Fruit fly (Drosophila melanogaster) whole organism, embryonic: ENCODE measurements around the gene Ldsdh1.
A peak's percentile ranks its signal among the peaks of the same experiment; 100 is the strongest.

Source experiments
- Abd-B ChIP-seq: fragments of 200-800 bp; sonication (Bioruptor generic); optimal IDR thresholded peaks from 2 replicates; lab custom pipeline; 2018; ENCODE audit warnings: missing biosample characterization, mild to moderate bottlenecking, missing genetic modification characterization, moderate library complexity
- CG10462 ChIP-seq: fragments of 200-800 bp; sonication (Bioruptor generic); optimal IDR thresholded peaks from 2 replicates; lab custom pipeline; 2016; ENCODE audit warnings: missing biosample characterization, missing genetic modification characterization
- CG11247 ChIP-seq: fragments of 200-800 bp; sonication (Bioruptor generic); IDR thresholded peaks from 2 replicates; pipeline ENCODE4 v1.3.6; 2022; ENCODE audit warnings: missing biosample characterization, missing genetic modification characterization
- CG11695 ChIP-seq: fragments of 200-800 bp; sonication (Bioruptor generic); IDR thresholded peaks from 3 replicates; pipeline ENCODE4 v1.3.6; 2022; ENCODE audit warnings: missing biosample characterization, missing genetic modification characterization
- CG12104 ChIP-seq: fragments of 200-800 bp; sonication (Bioruptor generic); optimal IDR thresholded peaks from 3 replicates; lab custom pipeline; 2016; ENCODE audit warnings: missing biosample characterization, missing genetic modification characterization
- CG12155 ChIP-seq: fragments of 200-800 bp; sonication (Bioruptor generic); optimal IDR thresholded peaks from 3 replicates; lab custom pipeline; 2016; ENCODE audit warnings: missing biosample characterization, missing genetic modification characterization
- CG13296 ChIP-seq: fragments of 200-800 bp; sonication (Bioruptor generic); optimal IDR thresholded peaks from 3 replicates; lab custom pipeline; 2018; ENCODE audit warnings: missing biosample characterization, mild to moderate bottlenecking, missing genetic modification characterization
- CG14965 ChIP-seq: fragments of 200-800 bp; sonication (Bioruptor generic); optimal IDR thresholded peaks from 2 replicates; lab custom pipeline; 2016; ENCODE audit warnings: missing biosample characterization, missing genetic modification characterization, borderline replicate concordance
- CG15073 ChIP-seq: fragments of 200-800 bp; sonication (Bioruptor generic); optimal IDR thresholded peaks from 2 replicates; lab custom pipeline; 2016; ENCODE audit warnings: missing biosample characterization, missing genetic modification characterization
- CG16815 ChIP-seq: fragments of 200-800 bp; sonication (Bioruptor generic); optimal IDR thresholded peaks from 3 replicates; lab custom pipeline; 2017; ENCODE audit warnings: missing biosample characterization, mild to moderate bottlenecking, missing genetic modification characterization
- CG16863 ChIP-seq: fragments of 200-800 bp; sonication (Bioruptor generic); optimal IDR thresholded peaks from 3 replicates; lab custom pipeline; 2016; ENCODE audit warnings: missing biosample characterization, missing genetic modification characterization
- CG2120 ChIP-seq: fragments of 200-800 bp; sonication (Bioruptor generic); optimal IDR thresholded peaks from 3 replicates; lab custom pipeline; 2016; ENCODE audit warnings: missing biosample characterization, missing genetic modification characterization
- CG31365 ChIP-seq: fragments of 200-800 bp; sonication (Bioruptor generic); optimal IDR thresholded peaks from 2 replicates; lab custom pipeline; 2018; ENCODE audit warnings: missing biosample characterization, mild to moderate bottlenecking, missing genetic modification characterization
- CG33213 ChIP-seq: fragments of 200-800 bp; sonication (Bioruptor generic); optimal IDR thresholded peaks from 3 replicates; lab custom pipeline; 2016; ENCODE audit warnings: missing biosample characterization, missing genetic modification characterization
- CG8944 ChIP-seq: fragments of 200-800 bp; sonication (Bioruptor generic); optimal IDR thresholded peaks from 3 replicates; lab custom pipeline; 2016; ENCODE audit warnings: missing biosample characterization, missing genetic modification characterization
- CoRest ChIP-seq: fragments of 200-800 bp; sonication (Bioruptor generic); optimal IDR thresholded peaks from 3 replicates; lab custom pipeline; 2018; ENCODE audit warnings: missing biosample characterization, mild to moderate bottlenecking, missing genetic modification characterization, moderate library complexity
- D19B ChIP-seq: fragments of 200-800 bp; sonication (Bioruptor generic); optimal IDR thresholded peaks from 2 replicates; lab custom pipeline; 2017; ENCODE audit warnings: missing biosample characterization, mild to moderate bottlenecking, missing genetic modification characterization
- Eip74EF ChIP-seq, 2 experiments: fragments of 200-800 bp in 1 of 2; fragments of >200 bp in 1 of 2; sonication (Bioruptor generic) in 1 of 2; optimal IDR thresholded peaks; 2 replicates each; lab custom pipeline; 2017 to 2019; ENCODE audit warnings: missing biosample characterization in 2 of 2, missing genetic modification characterization in 2 of 2, mild to moderate bottlenecking in 1 of 2, moderate library complexity in 1 of 2
- HLH54F ChIP-seq: fragments of 200-800 bp; sonication (Bioruptor generic); optimal IDR thresholded peaks from 3 replicates; lab custom pipeline; 2016; ENCODE audit warnings: missing biosample characterization, missing genetic modification characterization
- HmgZ ChIP-seq: fragments of 200-800 bp; sonication (Bioruptor generic); optimal IDR thresholded peaks from 2 replicates; lab custom pipeline; 2018; ENCODE audit warnings: missing biosample characterization, mild to moderate bottlenecking, missing genetic modification characterization
- Hsf ChIP-seq: fragments of 200-800 bp; sonication (Bioruptor generic); optimal IDR thresholded peaks from 3 replicates; lab custom pipeline; 2016; ENCODE audit warnings: missing biosample characterization, missing genetic modification characterization
- Jarid2 ChIP-seq: fragments of 200-800 bp; sonication (Bioruptor generic); optimal IDR thresholded peaks from 3 replicates; lab custom pipeline; 2017; ENCODE audit warnings: mild to moderate bottlenecking, missing biosample characterization, missing genetic modification reagents, missing genetic modification characterization
- MESR4 ChIP-seq: fragments of 200-800 bp; sonication (Bioruptor generic); optimal IDR thresholded peaks from 2 replicates; lab custom pipeline; 2018; ENCODE audit warnings: missing biosample characterization, mild to moderate bottlenecking, missing genetic modification characterization, moderate library complexity
- MTF-1 ChIP-seq: fragments of 200-800 bp; sonication (Bioruptor generic); optimal IDR thresholded peaks from 2 replicates; lab custom pipeline; 2018; ENCODE audit warnings: missing biosample characterization, mild to moderate bottlenecking, missing genetic modification characterization, borderline replicate concordance
- Poxn ChIP-seq: fragments of 200-800 bp; sonication (Bioruptor generic); IDR thresholded peaks from 2 replicates; pipeline ENCODE4 v1.3.6; 2022; ENCODE audit warnings: missing biosample characterization, missing genetic modification characterization
- Ptx1 ChIP-seq: fragments of 200-800 bp; sonication (Bioruptor generic); IDR thresholded peaks from 2 replicates; pipeline ENCODE4 v1.3.6; 2022; ENCODE audit warnings: missing biosample characterization, missing genetic modification characterization
- Rx ChIP-seq: fragments of 200-800 bp; sonication (Bioruptor generic); IDR thresholded peaks from 2 replicates; pipeline ENCODE4 v1.3.6; 2022; ENCODE audit warnings: missing biosample characterization, missing genetic modification characterization
- Sry-β ChIP-seq: fragments of 200-800 bp; sonication (Bioruptor generic); optimal IDR thresholded peaks from 2 replicates; lab custom pipeline; 2018; ENCODE audit warnings: missing biosample characterization, mild to moderate bottlenecking, missing genetic modification characterization, moderate library complexity
- ac ChIP-seq: fragments of 200-800 bp; sonication (Bioruptor generic); optimal IDR thresholded peaks from 3 replicates; lab custom pipeline; 2017; ENCODE audit warnings: missing biosample characterization, mild to moderate bottlenecking, missing genetic modification characterization
- al ChIP-seq: fragments of 200-800 bp; sonication (Bioruptor generic); IDR thresholded peaks from 2 replicates; pipeline ENCODE4 v1.3.6; 2022; ENCODE audit warnings: missing biosample characterization, missing genetic modification characterization
- btn ChIP-seq: fragments of 200-800 bp; sonication (Bioruptor generic); optimal IDR thresholded peaks from 2 replicates; lab custom pipeline; 2016; ENCODE audit warnings: missing biosample characterization, missing genetic modification characterization
- cad ChIP-seq: fragments of >200 bp; optimal IDR thresholded peaks from 2 replicates; lab custom pipeline; 2017; ENCODE audit warnings: missing biosample characterization, missing genetic modification characterization
- caup ChIP-seq: fragments of 200-800 bp; sonication (Bioruptor generic); optimal IDR thresholded peaks from 3 replicates; lab custom pipeline; 2017; ENCODE audit warnings: missing biosample characterization, mild to moderate bottlenecking, missing genetic modification characterization, moderate library complexity; ENCODE audit not compliant: severe bottlenecking
- crol ChIP-seq: fragments of 200-800 bp; sonication (Bioruptor generic); IDR thresholded peaks from 2 replicates; pipeline ENCODE4 v1.3.6; 2022; ENCODE audit warnings: missing biosample characterization, missing genetic modification characterization
- dati ChIP-seq: fragments of 200-800 bp; sonication (Bioruptor generic); IDR thresholded peaks from 2 replicates; pipeline ENCODE4 v1.3.6; 2022; ENCODE audit warnings: missing biosample characterization, missing genetic modification characterization
- en ChIP-seq: fragments of 200-800 bp; sonication (Bioruptor generic); optimal IDR thresholded peaks from 2 replicates; lab custom pipeline; 2016; ENCODE audit warnings: missing biosample characterization, missing genetic modification characterization
- esg ChIP-seq: fragments of 200-800 bp; sonication (Bioruptor generic); conservative IDR thresholded peaks from 2 replicates; pipeline ENCODE4 v1.3.6; 2022; ENCODE audit warnings: missing biosample characterization, missing genetic modification characterization
- fu2 ChIP-seq: fragments of 200-800 bp; sonication (Bioruptor generic); optimal IDR thresholded peaks from 2 replicates; lab custom pipeline; 2016; ENCODE audit warnings: missing biosample characterization, missing genetic modification characterization
- gsb ChIP-seq: fragments of 200-800 bp; sonication (Bioruptor generic); IDR thresholded peaks from 2 replicates; pipeline ENCODE4 v1.3.6; 2022; ENCODE audit warnings: missing biosample characterization, missing genetic modification characterization
- hbn ChIP-seq: fragments of 200-800 bp; sonication (Bioruptor generic); IDR thresholded peaks from 2 replicates; pipeline ENCODE4 v1.3.6; 2022; ENCODE audit warnings: missing biosample characterization, missing genetic modification characterization; ENCODE audit not compliant: partially characterized antibody
- knrl ChIP-seq: fragments of 200-800 bp; sonication (Bioruptor generic); IDR thresholded peaks from 3 replicates; pipeline ENCODE4 v1.3.6; 2022; ENCODE audit warnings: missing biosample characterization, missing genetic modification characterization; ENCODE audit not compliant: partially characterized antibody
- phol ChIP-seq: fragments of 200-800 bp; sonication (Bioruptor generic); optimal IDR thresholded peaks from 3 replicates; lab custom pipeline; 2018; ENCODE audit warnings: missing biosample characterization, mild to moderate bottlenecking, missing genetic modification characterization, moderate library complexity
- ranshi ChIP-seq: fragments of 200-800 bp; sonication (Bioruptor generic); IDR thresholded peaks from 2 replicates; pipeline ENCODE4 v1.3.6; 2022; ENCODE audit warnings: missing biosample characterization, missing genetic modification characterization
- sc ChIP-seq, 3 experiments: fragments of >200 bp in 2 of 3; fragments of 200-800 bp in 1 of 3; sonication (Bioruptor generic) in 1 of 3; optimal IDR thresholded peaks; 2 replicates in 2 of 3; 3 replicates in 1 of 3; lab custom pipeline; 2017; ENCODE audit warnings: mild to moderate bottlenecking in 1 of 3, missing biosample characterization in 1 of 3, missing genetic modification characterization in 1 of 3, missing genetic modification reagents in 1 of 3
- shn ChIP-seq: fragments of 200-800 bp; sonication (Bioruptor generic); optimal IDR thresholded peaks from 3 replicates; lab custom pipeline; 2016; ENCODE audit warnings: missing biosample characterization, missing genetic modification characterization
- tgo ChIP-seq: fragments of 200-800 bp; sonication (Bioruptor generic); IDR thresholded peaks from 3 replicates; pipeline ENCODE4 v1.3.6; 2022; ENCODE audit warnings: missing biosample characterization, missing genetic modification characterization
- tll ChIP-seq, 2 experiments: fragments of 200-800 bp in 1 of 2; fragments of >200 bp in 1 of 2; sonication (Bioruptor generic) in 1 of 2; optimal IDR thresholded peaks; 2 replicates each; lab custom pipeline; 2017 to 2019; ENCODE audit warnings: missing biosample characterization in 2 of 2, missing genetic modification characterization in 2 of 2, mild to moderate bottlenecking in 1 of 2, moderate library complexity in 1 of 2
- toy ChIP-seq: fragments of 200-800 bp; sonication (Bioruptor generic); IDR thresholded peaks from 2 replicates; pipeline ENCODE4 v1.3.6; 2022; ENCODE audit warnings: missing biosample characterization, missing genetic modification characterization
- ttk ChIP-seq: fragments of 200-800 bp; sonication (Bioruptor generic); IDR thresholded peaks from 2 replicates; pipeline ENCODE4 v2.1.2; 2022; ENCODE audit warnings: missing biosample characterization, missing genetic modification characterization
- wdn ChIP-seq: fragments of 200-800 bp; sonication (Bioruptor generic); IDR thresholded peaks from 2 replicates; pipeline ENCODE4 v1.3.6; 2022; ENCODE audit warnings: missing biosample characterization, missing genetic modification characterization
- yki ChIP-seq: fragments of >200 bp; optimal IDR thresholded peaks from 3 replicates; lab custom pipeline; 2018

The Ldsdh1 gene

DNA sequence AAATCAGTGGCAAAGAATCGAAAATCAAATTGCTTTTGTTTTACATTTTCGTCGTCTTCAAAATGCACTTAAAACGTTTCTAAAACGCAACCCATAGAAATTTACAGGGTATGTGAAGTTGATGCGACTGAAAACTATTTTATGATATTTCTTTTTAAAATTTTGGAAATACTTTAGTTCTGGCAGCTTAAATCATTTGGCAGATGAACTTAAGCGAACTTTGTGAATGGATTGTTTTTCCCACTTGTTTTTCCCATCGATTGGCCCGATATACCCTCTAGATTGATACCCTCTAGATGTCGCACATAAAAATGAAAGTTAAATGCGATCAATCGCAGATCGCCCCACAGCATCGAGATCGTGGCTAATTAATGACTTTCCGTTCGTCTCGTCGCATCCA lies 44.7 kb upstream of the Ldsdh1 start (continued):
- no peak for TF ChIP-seq tll (GFP tag; optimal IDR thresholded peaks at IDR 0.05; lab: Kevin White, UChicago)
- no peak for TF ChIP-seq toy (GFP tag; lab: Robert Waterston, UW)
- peak; percentile 55 for TF ChIP-seq CG16863
- no peak for TF ChIP-seq CG33213
- no peak for TF ChIP-seq al
- TF ChIP-seq CG16815, result no peak
- TF ChIP-seq CG11695, result no peak
- no peak for TF ChIP-seq MESR4 (GFP tag; lab: Kevin White, UChicago)
- no peak for TF ChIP-seq CG15073
- TF ChIP-seq Ptx1 (GFP tag; lab: Robert Waterston, UW), result peak; percentile 67
- no peak for TF ChIP-seq en (GFP tag; lab: Kevin White, UChicago)
- no peak for TF ChIP-seq caup
- peak; percentile 53 for TF ChIP-seq CG8944 (GFP tag; lab: Kevin White, UChicago)
- TF ChIP-seq sc (optimal IDR thresholded peaks at IDR 0.05; lab: Kevin White, UChicago), result no peak
- peak; percentile 54 for TF ChIP-seq sc (GFP tag; optimal IDR thresholded peaks at IDR 0.05; lab: Kevin White, UChicago)
- peak in 1 of 2 experiments; percentile 43 for TF ChIP-seq Eip74EF (GFP tag; optimal IDR thresholded peaks at IDR 0.05; lab: Kevin White, UChicago)
- TF ChIP-seq CoRest (tag; lab: Kevin White, UChicago), result peak; percentile 47
- TF ChIP-seq Rx, result peak; percentile 59; the same call in 1 of the 2 replicates
- TF ChIP-seq gsb (GFP tag; lab: Robert Waterston, UW), result no peak
- no peak for TF ChIP-seq crol
- TF ChIP-seq CG31365 (tag; lab: Kevin White, UChicago), result no peak
- TF ChIP-seq yki, result no peak
- TF ChIP-seq Abd-B, result peak; percentile 59
- no peak for TF ChIP-seq dati (GFP tag; lab: Robert Waterston, UW)
- TF ChIP-seq CG13296 (GFP tag; lab: Kevin White, UChicago), result no peak
- no peak for TF ChIP-seq Poxn (GFP tag; lab: Robert Waterston, UW)
- TF ChIP-seq esg (GFP tag; lab: Robert Waterston, UW), result peak; percentile 48
- TF ChIP-seq cad, result no peak
- peak; percentile 65 for TF ChIP-seq ttk
- no peak for TF ChIP-seq CG2120 (GFP tag; lab: Kevin White, UChicago)
- no peak for TF ChIP-seq CG12104 (GFP tag; lab: Kevin White, UChicago)
- no peak for TF ChIP-seq ac (GFP tag; lab: Kevin White, UChicago)
- TF ChIP-seq fu2 (GFP tag; lab: Kevin White, UChicago), result no peak
- TF ChIP-seq CG10462, result peak; percentile 26
- TF ChIP-seq HmgZ (tag; lab: Kevin White, UChicago), result no peak
- no peak for TF ChIP-seq HLH54F
- no peak for TF ChIP-seq CG11247 (GFP tag; lab: Robert Waterston, UW)
- no peak for TF ChIP-seq wdn (GFP tag; lab: Robert Waterston, UW)
- TF ChIP-seq ranshi (GFP tag; lab: Robert Waterston, UW), result peak; percentile 50; the same call in 1 of the 2 replicates
- TF ChIP-seq MTF-1, result no peak
- TF ChIP-seq phol, result peak; percentile 78
- TF ChIP-seq CG14965 (GFP tag; lab: Kevin White, UChicago), result no peak
- TF ChIP-seq Sry-β, result no peak
- TF ChIP-seq Jarid2 (GFP tag; lab: Kevin White, UChicago), result no peak
- peak; percentile 27 for TF ChIP-seq btn (GFP tag; lab: Kevin White, UChicago)
- peak; percentile 45; the same call in 1 of the 3 replicates for TF ChIP-seq tgo (GFP tag; lab: Robert Waterston, UW)
- TF ChIP-seq knrl, result no peak
- TF ChIP-seq D19B (GFP tag; lab: Kevin White, UChicago), result peak; percentile 23
- TF ChIP-seq hbn (GFP tag; lab: Robert Waterston, UW), result no peak
- peak; percentile 16 for TF ChIP-seq CG12155 (GFP tag; lab: Kevin White, UChicago)
- TF ChIP-seq Hsf, result peak; percentile 56
- TF ChIP-seq shn (GFP tag; lab: Kevin White, UChicago), result peak; percentile 21
